Fruit fly (Drosophila melanogaster) whole organism, wandering third instar larva: ENCODE measurements around the gene Mdr65.

Experiments
- CG9705 ChIP-seq: fragments of 200-800 bp; sonication (Bioruptor generic); optimal IDR thresholded peaks from 2 replicates; lab custom pipeline; 2018; ENCODE audit warnings: missing biosample characterization, mild to moderate bottlenecking, missing genetic modification characterization
- HLH106 ChIP-seq: fragments of 200-800 bp; optimal IDR thresholded peaks from 3 replicates; lab custom pipeline; 2019; ENCODE audit warnings: missing biosample characterization, mild to moderate bottlenecking, missing genetic modification characterization, moderate library complexity
- Hr78 ChIP-seq: fragments of >200 bp; optimal IDR thresholded peaks from 2 replicates; lab custom pipeline; 2017; ENCODE audit warnings: missing biosample characterization, missing genetic modification characterization
- Mio ChIP-seq: sonication (Bioruptor generic); optimal IDR thresholded peaks from 2 replicates; lab custom pipeline; 2016; ENCODE audit warnings: missing biosample characterization, missing genetic modification characterization
- dsf ChIP-seq: sonication (Bioruptor generic); optimal IDR thresholded peaks from 2 replicates; lab custom pipeline; 2016; ENCODE audit warnings: missing biosample characterization, missing genetic modification characterization, borderline replicate concordance
- ey ChIP-seq: fragments of 200-800 bp; sonication (Bioruptor generic); optimal IDR thresholded peaks from 2 replicates; lab custom pipeline; 2016; ENCODE audit warnings: missing biosample characterization, missing genetic modification characterization
- fru ChIP-seq: fragments of 200-800 bp; sonication (Bioruptor generic); optimal IDR thresholded peaks from 3 replicates; lab custom pipeline; 2016; ENCODE audit warnings: missing biosample characterization, mild to moderate bottlenecking, missing genetic modification characterization
- h ChIP-seq: fragments of 200-800 bp; sonication (Bioruptor generic); optimal IDR thresholded peaks from 3 replicates; lab custom pipeline; 2016; ENCODE audit warnings: missing biosample characterization, mild to moderate bottlenecking, missing genetic modification characterization
- jim ChIP-seq: fragments of 175-275, 200-325 bp; sonication (Bioruptor generic); optimal IDR thresholded peaks from 2 replicates; lab custom pipeline; 2016; ENCODE audit warnings: missing biosample characterization, mild to moderate bottlenecking, missing genetic modification characterization
- lola ChIP-seq: fragments of >200 bp; optimal IDR thresholded peaks from 2 replicates; lab custom pipeline; 2017; ENCODE audit warnings: missing biosample characterization, missing genetic modification characterization
- psq ChIP-seq: fragments of 200-800 bp; sonication (Bioruptor generic); optimal IDR thresholded peaks from 3 replicates; lab custom pipeline; 2017; ENCODE audit warnings: missing biosample characterization, mild to moderate bottlenecking, missing genetic modification characterization, moderate library complexity
- usp ChIP-seq: fragments of >200 bp; optimal IDR thresholded peaks from 2 replicates; lab custom pipeline; 2017; ENCODE audit warnings: missing biosample characterization, missing genetic modification characterization

DNA sequence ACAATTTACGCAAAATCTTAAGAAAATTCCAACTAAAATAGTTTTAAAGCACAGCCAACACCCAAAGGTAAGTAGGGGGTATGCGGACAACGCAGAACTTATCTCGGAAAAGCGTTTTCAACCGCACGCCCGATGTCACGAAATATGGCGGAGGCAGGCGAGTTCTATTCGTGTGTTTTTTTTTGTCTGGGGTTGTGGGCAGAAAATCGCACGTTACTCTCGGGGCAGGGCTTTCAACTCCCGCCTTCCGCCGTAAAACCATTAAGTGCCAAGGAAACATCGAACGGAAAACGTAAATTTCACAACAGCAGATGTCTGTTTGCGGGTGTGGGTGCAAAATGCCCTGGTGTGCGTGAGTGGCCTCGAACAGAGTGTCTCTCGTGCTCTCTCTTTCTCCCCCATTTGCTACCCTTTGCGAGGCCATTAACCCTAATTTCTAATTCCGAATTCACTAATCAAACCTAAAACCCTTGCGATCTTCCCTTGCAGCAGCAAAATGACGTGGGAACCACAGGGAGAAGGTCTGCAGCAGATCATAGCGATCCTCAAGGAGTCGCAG is 51.9 kb downstream of the Mdr65 start:
- TF ChIP-seq psq (GFP tag; lab: Kevin White, UChicago) (no peak), HLH106 (tag; lab: Kevin White, UChicago) (no peak), jim (GFP tag; lab: Kevin White, UChicago) (no peak), dsf (GFP tag; lab: Kevin White, UChicago) (no peak), h (no peak), CG9705 (no peak), ey (GFP tag; lab: Kevin White, UChicago) (no peak), usp (GFP tag; lab: Kevin White, UChicago) (no peak), Mio (GFP tag; lab: Kevin White, UChicago) (no peak), lola (GFP tag; lab: Kevin White, UChicago) (no peak), Hr78 (GFP tag; lab: Kevin White, UChicago) (no peak), fru (no peak)
